Worm (Caenorhabditis elegans) whole organism, L1 larva: ENCODE results near the gene F46C5.9.

ENCODE experiments used
- C16A3.4 ChIP-seq: fragments of 150-350 bp; optimal IDR thresholded peaks from 2 replicates; lab custom pipeline; 2014; ENCODE audit warnings: missing biosample characterization, missing genetic modification characterization
- C34B4.2 ChIP-seq: sonication (generic microtip); optimal IDR thresholded peaks from 2 replicates; lab custom pipeline; 2017; ENCODE audit warnings: mild to moderate bottlenecking, missing genetic modification characterization, missing compliant biosample characterization
- ama-1 ChIP-seq: fragments of 150-350 bp; optimal IDR thresholded peaks from 2 replicates; lab custom pipeline; 2014
- ceh-63 ChIP-seq: fragments of 200-800 bp; sonication (Bioruptor generic); optimal IDR thresholded peaks from 2 replicates; lab custom pipeline; 2018; ENCODE audit warnings: mild to moderate bottlenecking, missing genetic modification characterization, missing compliant biosample characterization
- ceh-8 ChIP-seq: fragments of 200-800 bp; sonication (Bioruptor generic); optimal IDR thresholded peaks from 2 replicates; lab custom pipeline; 2018; ENCODE audit warnings: mild to moderate bottlenecking, missing genetic modification characterization, moderate library complexity, missing compliant biosample characterization
- ceh-90 ChIP-seq: sonication (generic microtip); optimal IDR thresholded peaks from 2 replicates; lab custom pipeline; 2016; ENCODE audit warnings: missing genetic modification characterization, missing compliant biosample characterization
- dpl-1 ChIP-seq, 3 experiments: fragments of 150-350 bp in 2 of 3; sonication (generic microtip) in 1 of 3; optimal IDR thresholded peaks; 2 replicates each; lab custom pipeline; 2014 to 2017; ENCODE audit warnings: missing biosample characterization in 3 of 3, missing genetic modification characterization in 3 of 3, missing genetic modification reagents in 3 of 3
- efl-3 ChIP-seq: fragments of 200-800 bp; sonication (Bioruptor generic); optimal IDR thresholded peaks from 2 replicates; lab custom pipeline; 2018; ENCODE audit warnings: mild to moderate bottlenecking, missing genetic modification characterization, missing compliant biosample characterization
- egl-13 ChIP-seq: sonication (generic microtip); optimal IDR thresholded peaks from 2 replicates; lab custom pipeline; 2016; ENCODE audit warnings: missing genotype, missing genetic modification reagents, missing genetic modification characterization, missing compliant biosample characterization
- egl-27 ChIP-seq, 2 experiments: fragments of 150-350 bp in 1 of 2; sonication (generic microtip); optimal IDR thresholded peaks; 3 replicates each; lab custom pipeline; 2017 to 2018; ENCODE audit warnings: missing biosample characterization in 2 of 2, missing genetic modification characterization in 2 of 2, missing genetic modification reagents in 2 of 2
- elt-2 ChIP-seq: sonication (generic microtip); optimal IDR thresholded peaks from 2 replicates; lab custom pipeline; 2016; ENCODE audit warnings: missing genetic modification characterization, mild to moderate bottlenecking, inconsistent platforms, missing compliant biosample characterization, missing genetic modification reagents
- fkh-10 ChIP-seq: sonication (generic microtip); optimal IDR thresholded peaks from 2 replicates; lab custom pipeline; 2017; ENCODE audit warnings: missing biosample characterization, missing genetic modification reagents, missing genetic modification characterization
- fkh-8 ChIP-seq: sonication (generic microtip); optimal IDR thresholded peaks from 2 replicates; lab custom pipeline; 2016; ENCODE audit warnings: mild to moderate bottlenecking, missing genetic modification characterization, missing compliant biosample characterization
- fos-1 ChIP-seq: fragments of 150-350 bp; optimal IDR thresholded peaks from 2 replicates; lab custom pipeline; 2014; ENCODE audit warnings: missing biosample characterization, missing genetic modification characterization
- hlh-17 ChIP-seq: fragments of 200-800 bp; sonication (Bioruptor generic); optimal IDR thresholded peaks from 2 replicates; lab custom pipeline; 2018; ENCODE audit warnings: missing genetic modification characterization, mild to moderate bottlenecking, missing compliant biosample characterization, moderate library complexity, borderline replicate concordance
- hpl-2 ChIP-seq: fragments of 150-350 bp; optimal IDR thresholded peaks from 2 replicates; lab custom pipeline; 2014; ENCODE audit warnings: missing biosample characterization, missing genetic modification reagents, missing genetic modification characterization
- isw-1 ChIP-seq: fragments of 200-800 bp; sonication (Bioruptor generic); IDR thresholded peaks from 2 replicates; pipeline ENCODE4 v1.3.6; 2022; ENCODE audit warnings: missing genetic modification characterization, missing compliant biosample characterization
- jun-1 ChIP-seq: fragments of 150-350 bp; optimal IDR thresholded peaks from 2 replicates; lab custom pipeline; 2014; ENCODE audit warnings: missing biosample characterization, missing genetic modification reagents, missing genetic modification characterization
- lin-13 ChIP-seq: fragments of 150-350 bp; optimal IDR thresholded peaks from 2 replicates; lab custom pipeline; 2014; ENCODE audit warnings: missing biosample characterization, missing genetic modification reagents, missing genetic modification characterization
- lin-15B ChIP-seq: fragments of 150-350 bp; sonication (generic microtip); optimal IDR thresholded peaks from 3 replicates; lab custom pipeline; 2014; ENCODE audit warnings: missing biosample characterization, missing genetic modification characterization
- lir-3 ChIP-seq: sonication (generic microtip); optimal IDR thresholded peaks from 2 replicates; lab custom pipeline; 2016; ENCODE audit warnings: mild to moderate bottlenecking, missing genetic modification characterization, moderate library complexity, missing compliant biosample characterization; ENCODE audit not compliant: poor library complexity
- lsy-2 ChIP-seq, 2 experiments: fragments of 150-350 bp; optimal IDR thresholded peaks; 2 replicates each; lab custom pipeline; 2014; ENCODE audit warnings: missing biosample characterization in 2 of 2, missing genetic modification characterization in 2 of 2
- mab-9 ChIP-seq: fragments of 200-800 bp; sonication (Bioruptor generic); IDR thresholded peaks from 2 replicates; pipeline ENCODE4 v1.3.6; 2022; ENCODE audit warnings: missing genetic modification reagents, missing genetic modification characterization, missing compliant biosample characterization
- mdl-1 ChIP-seq, 2 experiments: fragments of 150-350 bp; optimal IDR thresholded peaks; 2 replicates each; lab custom pipeline; 2014 to 2017; ENCODE audit warnings: missing biosample characterization in 2 of 2, missing genetic modification characterization in 2 of 2, inconsistent platforms in 1 of 2
- mef-2 ChIP-seq: fragments of 150-350 bp; optimal IDR thresholded peaks from 2 replicates; lab custom pipeline; 2014; ENCODE audit warnings: missing biosample characterization, missing genetic modification characterization
- mep-1 ChIP-seq: fragments of 150-350 bp; optimal IDR thresholded peaks from 2 replicates; lab custom pipeline; 2014; ENCODE audit warnings: missing biosample characterization, missing genetic modification characterization
- nhr-11 ChIP-seq: fragments of 150-350 bp; optimal IDR thresholded peaks from 2 replicates; lab custom pipeline; 2014; ENCODE audit warnings: missing biosample characterization, missing genetic modification characterization
- nhr-20 ChIP-seq: sonication (generic microtip); optimal IDR thresholded peaks from 2 replicates; lab custom pipeline; 2016; ENCODE audit warnings: mild to moderate bottlenecking, missing genetic modification characterization, missing compliant biosample characterization
- nhr-237 ChIP-seq: fragments of 150-350 bp; optimal IDR thresholded peaks from 2 replicates; lab custom pipeline; 2014; ENCODE audit warnings: missing biosample characterization, missing genetic modification characterization
- nhr-71 ChIP-seq: sonication (generic microtip); optimal IDR thresholded peaks from 2 replicates; lab custom pipeline; 2016; ENCODE audit warnings: mild to moderate bottlenecking, missing genetic modification characterization, moderate library complexity, missing compliant biosample characterization
- nhr-84 ChIP-seq: sonication (generic microtip); optimal IDR thresholded peaks from 2 replicates; lab custom pipeline; 2017; ENCODE audit warnings: missing biosample characterization, missing genetic modification characterization
- snpc-4 ChIP-seq: fragments of 150-350 bp; optimal IDR thresholded peaks from 2 replicates; lab custom pipeline; 2014; ENCODE audit warnings: missing biosample characterization, missing genetic modification characterization
- snu-23 ChIP-seq: sonication (generic microtip); optimal IDR thresholded peaks from 2 replicates; lab custom pipeline; 2016; ENCODE audit warnings: missing genetic modification characterization, missing compliant biosample characterization
- unc-86 ChIP-seq: sonication (generic microtip); optimal IDR thresholded peaks from 2 replicates; lab custom pipeline; 2016; ENCODE audit warnings: missing genetic modification characterization, missing compliant biosample characterization
- unc-98 ChIP-seq: fragments of 200-800 bp; sonication (Bioruptor generic); IDR thresholded peaks from 2 replicates; pipeline ENCODE4 v1.3.6; 2022; ENCODE audit warnings: missing genetic modification characterization, missing compliant biosample characterization
- vab-15 ChIP-seq: sonication (generic microtip); optimal IDR thresholded peaks from 2 replicates; lab custom pipeline; 2017; ENCODE audit warnings: missing genotype, mild to moderate bottlenecking, missing genetic modification characterization, missing compliant biosample characterization
- zag-1 ChIP-seq: fragments of 150-350 bp; optimal IDR thresholded peaks from 2 replicates; lab custom pipeline; 2014; ENCODE audit warnings: missing biosample characterization, missing genetic modification characterization
- zip-4 ChIP-seq: fragments of 200-800 bp; sonication (Bioruptor generic); optimal IDR thresholded peaks from 2 replicates; lab custom pipeline; 2018; ENCODE audit warnings: mild to moderate bottlenecking, missing genetic modification characterization, moderate library complexity, missing compliant biosample characterization
- ztf-11 ChIP-seq, 2 experiments: sonication (generic microtip); optimal IDR thresholded peaks; 2 replicates each; lab custom pipeline; 2016 to 2017; ENCODE audit warnings: missing genetic modification characterization in 2 of 2, missing biosample characterization in 1 of 2, missing compliant biosample characterization in 1 of 2
- ztf-4 ChIP-seq: fragments of 150-350 bp; optimal IDR thresholded peaks from 2 replicates; lab custom pipeline; 2014; ENCODE audit warnings: missing biosample characterization, missing genetic modification characterization

The F46C5.9 gene

DNA sequence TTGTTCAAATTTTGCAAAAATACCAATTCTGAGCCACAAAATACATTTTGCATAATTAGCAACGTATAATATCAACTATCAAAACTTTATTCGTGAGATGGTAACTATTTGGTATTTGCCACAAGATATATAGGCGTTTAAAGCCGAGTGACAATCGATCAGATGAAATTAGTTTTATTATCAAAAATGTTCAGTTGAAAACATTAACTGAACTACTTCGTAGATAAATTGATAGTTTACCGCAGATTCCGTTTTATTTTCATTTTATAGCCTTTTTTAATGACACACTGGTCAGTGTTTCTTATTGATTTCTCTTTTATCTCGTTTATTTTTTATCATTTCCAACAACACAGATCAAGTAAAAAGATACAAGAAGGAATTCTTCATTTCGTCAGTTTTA is 6.7 kb upstream of the F46C5.9 start (continued):
- no peak for TF ChIP-seq egl-27 (tag; optimal IDR thresholded peaks at IDR 0.05; lab: Kevin White, UChicago)
- TF ChIP-seq C34B4.2 (tag; lab: Kevin White, UChicago): no peak
- TF ChIP-seq jun-1 (tag; lab: Kevin White, UChicago): no peak
- peak in 1 of 2 experiments; percentile 24 for TF ChIP-seq lsy-2 (tag; optimal IDR thresholded peaks at IDR 0.05; lab: Kevin White, UChicago)
- no peak for TF ChIP-seq zag-1 (tag; lab: Kevin White, UChicago)
- no peak for TF ChIP-seq mep-1 (tag; lab: Kevin White, UChicago)
- TF ChIP-seq fos-1 (tag; lab: Kevin White, UChicago): no peak
- peak; percentile 58 for TF ChIP-seq nhr-71 (tag; lab: Kevin White, UChicago)
- peak; percentile 46 for TF ChIP-seq nhr-20
- no peak for TF ChIP-seq vab-15 (tag; lab: Kevin White, UChicago)
- TF ChIP-seq lin-15B (tag; lab: Kevin White, UChicago): no peak
- TF ChIP-seq snpc-4 (tag; lab: Kevin White, UChicago): no peak
- no peak for TF ChIP-seq fkh-8 (tag; lab: Kevin White, UChicago)
- TF ChIP-seq mab-9: 0 out of 2 replicates have a peak, but pooled peaks have one; percentile 10
- TF ChIP-seq fkh-10 (GFP tag; lab: Kevin White, UChicago): no peak
- no peak for TF ChIP-seq ceh-90 (tag; lab: Kevin White, UChicago)
- no peak for TF ChIP-seq ama-1 (lab: Kevin White, UChicago)
- no peak for TF ChIP-seq zip-4 (GFP tag; lab: Kevin White, UChicago)
- no peak for TF ChIP-seq lin-13 (GFP tag; lab: Kevin White, UChicago)
- peak; percentile 28 for TF ChIP-seq C16A3.4
- TF ChIP-seq efl-3 (GFP tag; lab: Kevin White, UChicago): no peak
- no peak for TF ChIP-seq ceh-63 (GFP tag; lab: Kevin White, UChicago)
- TF ChIP-seq nhr-237 (tag; lab: Kevin White, UChicago): no peak
- TF ChIP-seq hpl-2 (GFP tag; lab: Kevin White, UChicago): peak; percentile 15
- no peak for TF ChIP-seq dpl-1 (GFP tag; optimal IDR thresholded peaks at IDR 0.05; lab: Kevin White, UChicago)
- TF ChIP-seq unc-98 (GFP tag; lab: Robert Waterston, UW): no peak
- no peak for TF ChIP-seq unc-86 (tag; lab: Kevin White, UChicago)
- TF ChIP-seq ztf-4 (tag; lab: Kevin White, UChicago): no peak
- TF ChIP-seq egl-13: no peak

DNA sequence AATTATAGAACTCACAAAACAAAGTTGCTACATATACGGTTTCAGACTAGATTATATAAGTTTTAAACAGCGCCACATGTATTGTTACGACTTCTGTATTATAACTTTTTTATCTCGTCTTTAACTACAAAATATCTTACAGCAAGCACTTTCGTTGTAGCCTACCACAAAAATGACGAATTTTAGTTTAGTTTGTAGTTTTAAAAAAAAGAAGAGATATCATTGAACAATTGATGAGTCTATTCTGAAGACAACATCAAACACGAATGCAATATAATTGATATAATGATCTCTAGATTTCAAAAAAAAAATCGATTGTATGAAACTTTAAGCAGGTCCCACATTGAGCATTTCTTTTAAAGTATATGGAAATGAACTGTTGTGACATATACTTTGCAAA is 3.7 kb upstream of the F46C5.9 start:
- TF ChIP-seq unc-98 (GFP tag; lab: Robert Waterston, UW): no peak
- no peak for TF ChIP-seq lir-3
- TF ChIP-seq nhr-84: no peak
- TF ChIP-seq hlh-17 (GFP tag; lab: Kevin White, UChicago): no peak
- no peak for TF ChIP-seq ceh-8
- no peak for TF ChIP-seq mef-2 (tag; lab: Kevin White, UChicago)
- TF ChIP-seq unc-86 (tag; lab: Kevin White, UChicago): no peak
- no peak for TF ChIP-seq nhr-11 (tag; lab: Kevin White, UChicago)
- no peak for TF ChIP-seq nhr-20
- no peak for TF ChIP-seq mdl-1 (tag; optimal IDR thresholded peaks at IDR 0.05; lab: Kevin White, UChicago)
- TF ChIP-seq vab-15 (tag; lab: Kevin White, UChicago): no peak
- TF ChIP-seq fkh-10 (GFP tag; lab: Kevin White, UChicago): no peak
- TF ChIP-seq lsy-2 (tag; optimal IDR thresholded peaks at IDR 0.05; lab: Kevin White, UChicago): no peak
- TF ChIP-seq lin-15B (tag; lab: Kevin White, UChicago): no peak
- TF ChIP-seq isw-1 (GFP tag; lab: Robert Waterston, UW): no peak
- no peak for TF ChIP-seq elt-2
- no peak for TF ChIP-seq snu-23 (GFP tag; lab: Kevin White, UChicago)
- TF ChIP-seq egl-13: no peak
- no peak for TF ChIP-seq ztf-11 (tag; optimal IDR thresholded peaks at IDR 0.05; lab: Kevin White, UChicago)
- TF ChIP-seq, all 84 proteins: peak for 0
